Worm (Caenorhabditis elegans): Measurements from ENCODE around the gene arcp-1.

DNA sequence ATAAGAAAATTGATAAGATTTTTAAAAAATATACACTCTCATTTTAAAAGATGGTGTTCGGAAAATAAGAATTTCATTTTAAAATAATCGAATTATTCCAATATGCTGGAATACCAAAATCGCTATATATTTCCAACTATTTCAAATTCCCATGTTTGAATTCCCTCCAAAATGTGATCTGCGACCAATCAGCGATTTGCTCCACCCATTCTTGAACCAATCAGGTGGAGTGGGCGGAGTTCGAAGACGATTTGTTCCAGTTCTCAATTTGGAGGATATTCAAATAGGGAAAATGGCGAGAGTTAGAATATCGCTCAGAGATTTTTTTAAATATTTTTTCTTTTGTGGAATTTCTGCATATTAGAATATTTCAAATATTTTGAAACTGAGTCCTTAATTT lies 31.6 kb upstream of the arcp-1 start:
- TF ChIP-seq ceh-28 (tag; optimal IDR thresholded peaks at IDR 0.05) = no peak
- TF ChIP-seq zag-1 (tag; optimal IDR thresholded peaks at IDR 0.05) = no peak
- TF ChIP-seq ceh-32 (tag; optimal IDR thresholded peaks at IDR 0.05; ENCODE audit: poor library complexity) = no peak
- no peak for TF ChIP-seq fos-1 (tag; optimal IDR thresholded peaks at IDR 0.05)
- no peak for TF ChIP-seq T20F7.1 (GFP tag; optimal IDR thresholded peaks at IDR 0.05)

All from whole organism, L4 larva.